Worm (Caenorhabditis elegans) whole organism, L1 larva: ENCODE results near the gene Y39C12A.9.

Experiments
- C34B4.2 ChIP-seq: sonication (generic microtip); optimal IDR thresholded peaks from 2 replicates; lab custom pipeline; 2017; ENCODE audit warnings: mild to moderate bottlenecking, missing genetic modification characterization, missing compliant biosample characterization
- ceh-82 ChIP-seq, 3 experiments: fragments of 150-350 bp in 1 of 3; sonication (generic microtip) in 2 of 3; optimal IDR thresholded peaks; 2 replicates each; lab custom pipeline; 2014 to 2017; ENCODE audit warnings: missing biosample characterization in 3 of 3, missing genetic modification characterization in 3 of 3
- ceh-90 ChIP-seq: sonication (generic microtip); optimal IDR thresholded peaks from 2 replicates; lab custom pipeline; 2016; ENCODE audit warnings: missing genetic modification characterization, missing compliant biosample characterization
- efl-1 ChIP-seq, 4 experiments: fragments of 150-350 bp; optimal IDR thresholded peaks in 3 of 4; peaks in 1 of 4; 1 replicate in 1 of 4; 2 replicates in 3 of 4; lab custom pipeline; 2014; ENCODE audit warnings: missing biosample characterization in 2 of 4, missing genetic modification characterization in 2 of 4, missing genetic modification reagents in 2 of 4
- grh-1 ChIP-seq: fragments of 200-800 bp; sonication (Bioruptor generic); IDR thresholded peaks from 2 replicates; pipeline ENCODE4 v1.3.6; 2022; ENCODE audit warnings: missing genetic modification reagents, missing genetic modification characterization, missing compliant biosample characterization
- lin-39 ChIP-seq: fragments of 150-350 bp; optimal IDR thresholded peaks from 2 replicates; lab custom pipeline; 2014; ENCODE audit warnings: missing biosample characterization, missing genetic modification reagents, missing genetic modification characterization
- mab-9 ChIP-seq: fragments of 200-800 bp; sonication (Bioruptor generic); IDR thresholded peaks from 2 replicates; pipeline ENCODE4 v1.3.6; 2022; ENCODE audit warnings: missing genetic modification reagents, missing genetic modification characterization, missing compliant biosample characterization
- mdl-1 ChIP-seq, 2 experiments: fragments of 150-350 bp; optimal IDR thresholded peaks; 2 replicates each; lab custom pipeline; 2014 to 2017; ENCODE audit warnings: missing biosample characterization in 2 of 2, missing genetic modification characterization in 2 of 2, inconsistent platforms in 1 of 2
- nhr-11 ChIP-seq: fragments of 150-350 bp; optimal IDR thresholded peaks from 2 replicates; lab custom pipeline; 2014; ENCODE audit warnings: missing biosample characterization, missing genetic modification characterization
- nhr-90 ChIP-seq: sonication (generic microtip); optimal IDR thresholded peaks from 2 replicates; lab custom pipeline; 2016; ENCODE audit warnings: mild to moderate bottlenecking, missing genetic modification characterization, missing compliant biosample characterization; ENCODE audit not compliant: poor library complexity
- snpc-4 ChIP-seq: fragments of 150-350 bp; optimal IDR thresholded peaks from 2 replicates; lab custom pipeline; 2014; ENCODE audit warnings: missing biosample characterization, missing genetic modification characterization
- tbx-2 ChIP-seq: sonication (generic microtip); optimal IDR thresholded peaks from 2 replicates; lab custom pipeline; 2016; ENCODE audit warnings: missing genetic modification characterization, missing compliant biosample characterization
- ztf-11 ChIP-seq, 2 experiments: sonication (generic microtip); optimal IDR thresholded peaks; 2 replicates each; lab custom pipeline; 2016 to 2017; ENCODE audit warnings: missing genetic modification characterization in 2 of 2, missing biosample characterization in 1 of 2, missing compliant biosample characterization in 1 of 2

ce11 chrIV:12229679-12230078 lies 29.3 kb downstream of the Y39C12A.9 start, which contains the start of gene sre-18:
- TF ChIP-seq ceh-82 (tag; optimal IDR thresholded peaks at IDR 0.05; lab: Kevin White, UChicago) (no peak), mab-9 (GFP tag; lab: Robert Waterston, UW) (no peak), efl-1 (optimal IDR thresholded peaks at IDR 0.05; lab: Kevin White, UChicago) (no peak), efl-1 (GFP tag; optimal IDR thresholded peaks at IDR 0.05 in 1 of 2; lab: Kevin White, UChicago) (no peak), ceh-90 (tag; lab: Kevin White, UChicago) (no peak), grh-1 (GFP tag; lab: Robert Waterston, UW) (no peak), nhr-11 (tag; lab: Kevin White, UChicago) (no peak), tbx-2 (tag; lab: Kevin White, UChicago) (no peak), ztf-11 (tag; optimal IDR thresholded peaks at IDR 0.05; lab: Kevin White, UChicago) (no peak), lin-39 (tag; lab: Kevin White, UChicago) (no peak), C34B4.2 (no peak), nhr-90 (no peak), snpc-4 (no peak), mdl-1 (tag; optimal IDR thresholded peaks at IDR 0.05; lab: Kevin White, UChicago) (no peak)
